Worm (Caenorhabditis elegans) whole organism, late embryonic: ENCODE measurements around the gene C14B9.8.

ENCODE experiments used
- Y22D7AL.16 ChIP-seq: sonication (generic microtip); optimal IDR thresholded peaks from 2 replicates; lab custom pipeline; 2016; ENCODE audit warnings: missing genetic modification characterization, missing compliant biosample characterization
- ama-1 ChIP-seq: fragments of 150-350 bp; optimal IDR thresholded peaks from 2 replicates; lab custom pipeline; 2014
- ceh-14 ChIP-seq: sonication (generic microtip); optimal IDR thresholded peaks from 2 replicates; lab custom pipeline; 2016; ENCODE audit warnings: missing genotype, missing genetic modification characterization, missing compliant biosample characterization
- ceh-18 ChIP-seq: sonication (generic microtip); optimal IDR thresholded peaks from 2 replicates; lab custom pipeline; 2016; ENCODE audit warnings: missing genetic modification characterization, missing compliant biosample characterization
- ceh-19 ChIP-seq: fragments of 200-800 bp; sonication (Bioruptor generic); optimal IDR thresholded peaks from 2 replicates; lab custom pipeline; 2018; ENCODE audit warnings: mild to moderate bottlenecking, missing genetic modification characterization, missing compliant biosample characterization
- ceh-2 ChIP-seq: sonication (generic microtip); optimal IDR thresholded peaks from 2 replicates; lab custom pipeline; 2016; ENCODE audit warnings: missing genotype, missing genetic modification characterization, missing compliant biosample characterization
- ceh-22 ChIP-seq: sonication (generic microtip); optimal IDR thresholded peaks from 2 replicates; lab custom pipeline; 2017; ENCODE audit warnings: missing biosample characterization, missing genetic modification characterization
- ceh-30 ChIP-seq: fragments of 150-350 bp; optimal IDR thresholded peaks from 2 replicates; lab custom pipeline; 2014; ENCODE audit warnings: missing biosample characterization, missing genetic modification characterization
- ceh-34 ChIP-seq: sonication (generic microtip); optimal IDR thresholded peaks from 2 replicates; lab custom pipeline; 2016; ENCODE audit warnings: mild to moderate bottlenecking, missing genetic modification characterization, missing compliant biosample characterization
- ceh-45 ChIP-seq: fragments of 200-800 bp; sonication (Bioruptor generic); IDR thresholded peaks from 2 replicates; pipeline ENCODE4 v1.3.6; 2022; ENCODE audit warnings: missing genetic modification reagents, missing genetic modification characterization, missing compliant biosample characterization
- ceh-6 ChIP-seq: fragments of 200-800 bp; sonication (Bioruptor generic); optimal IDR thresholded peaks from 2 replicates; lab custom pipeline; 2018; ENCODE audit warnings: mild to moderate bottlenecking, missing genetic modification characterization, missing compliant biosample characterization
- ceh-9 ChIP-seq: sonication (generic microtip); optimal IDR thresholded peaks from 2 replicates; lab custom pipeline; 2016; ENCODE audit warnings: mild to moderate bottlenecking, missing genetic modification characterization, inconsistent platforms, missing compliant biosample characterization
- ets-4 ChIP-seq: sonication (generic microtip); optimal IDR thresholded peaks from 2 replicates; lab custom pipeline; 2016; ENCODE audit warnings: missing genetic modification characterization, missing compliant biosample characterization
- eyg-1 ChIP-seq: sonication (generic microtip); optimal IDR thresholded peaks from 2 replicates; lab custom pipeline; 2016; ENCODE audit warnings: missing genotype, missing genetic modification characterization, missing compliant biosample characterization
- fax-1 ChIP-seq: sonication (generic microtip); optimal IDR thresholded peaks from 2 replicates; lab custom pipeline; 2016; ENCODE audit warnings: missing genotype, missing genetic modification characterization, missing compliant biosample characterization
- hlh-15 ChIP-seq: sonication (generic microtip); optimal IDR thresholded peaks from 2 replicates; lab custom pipeline; 2016; ENCODE audit warnings: missing genetic modification characterization, missing compliant biosample characterization
- hlh-6 ChIP-seq: sonication (generic microtip); optimal IDR thresholded peaks from 2 replicates; lab custom pipeline; 2016; ENCODE audit warnings: missing genotype, missing genetic modification characterization, missing compliant biosample characterization
- hlh-8 ChIP-seq: sonication (generic microtip); optimal IDR thresholded peaks from 2 replicates; lab custom pipeline; 2016; ENCODE audit warnings: missing genotype, missing genetic modification characterization, missing compliant biosample characterization
- lim-6 ChIP-seq: sonication (generic microtip); optimal IDR thresholded peaks from 2 replicates; lab custom pipeline; 2016; ENCODE audit warnings: missing genetic modification characterization, missing compliant biosample characterization
- lin-11 ChIP-seq: fragments of 200-800 bp; sonication (Bioruptor generic); optimal IDR thresholded peaks from 2 replicates; lab custom pipeline; 2018; ENCODE audit warnings: mild to moderate bottlenecking, missing genetic modification characterization, missing compliant biosample characterization
- nhr-11 ChIP-seq: fragments of 150-350 bp; optimal IDR thresholded peaks from 2 replicates; lab custom pipeline; 2014; ENCODE audit warnings: missing biosample characterization, missing genetic modification characterization
- odd-2 ChIP-seq: sonication (generic microtip); optimal IDR thresholded peaks from 2 replicates; lab custom pipeline; 2017; ENCODE audit warnings: antibody characterized with exemption, mild to moderate bottlenecking, missing genetic modification characterization, missing compliant biosample characterization
- pha-4 ChIP-seq: fragments of 150-350 bp; optimal IDR thresholded peaks from 2 replicates; lab custom pipeline; 2018; ENCODE audit warnings: missing biosample characterization, missing genetic modification reagents, missing genetic modification characterization
- ref-2 ChIP-seq: sonication (generic microtip); optimal IDR thresholded peaks from 2 replicates; lab custom pipeline; 2016; ENCODE audit warnings: missing genetic modification characterization, missing compliant biosample characterization
- rnt-1 ChIP-seq: sonication (generic microtip); optimal IDR thresholded peaks from 2 replicates; lab custom pipeline; 2016; ENCODE audit warnings: missing genetic modification characterization, missing compliant biosample characterization
- sdc-2 ChIP-seq: sonication (generic microtip); optimal IDR thresholded peaks from 2 replicates; lab custom pipeline; 2016; ENCODE audit warnings: missing genotype, missing genetic modification characterization, missing compliant biosample characterization
- sox-2 ChIP-seq: fragments of 200-800 bp; sonication (Bioruptor generic); IDR thresholded peaks from 2 replicates; pipeline ENCODE4 v1.3.6; 2022; ENCODE audit warnings: missing genetic modification reagents, missing genetic modification characterization, missing compliant biosample characterization
- sox-4 ChIP-seq: sonication (generic microtip); optimal IDR thresholded peaks from 2 replicates; lab custom pipeline; 2017; ENCODE audit warnings: mild to moderate bottlenecking, missing genetic modification characterization, inconsistent platforms, missing compliant biosample characterization
- syd-9 ChIP-seq: sonication (generic microtip); optimal IDR thresholded peaks from 2 replicates; lab custom pipeline; 2016; ENCODE audit warnings: mild to moderate bottlenecking, missing genetic modification characterization, moderate library complexity, missing compliant biosample characterization
- unc-42 ChIP-seq: sonication (generic microtip); optimal IDR thresholded peaks from 2 replicates; lab custom pipeline; 2016; ENCODE audit warnings: missing genotype, missing genetic modification characterization, missing compliant biosample characterization
- unc-55 ChIP-seq: sonication (generic microtip); optimal IDR thresholded peaks from 2 replicates; lab custom pipeline; 2017; ENCODE audit warnings: missing biosample characterization, missing genetic modification reagents, missing genetic modification characterization
- zip-5 ChIP-seq: sonication (generic microtip); optimal IDR thresholded peaks from 2 replicates; lab custom pipeline; 2016; ENCODE audit warnings: missing genetic modification characterization, missing compliant biosample characterization
- ztf-16 ChIP-seq: sonication (generic microtip); optimal IDR thresholded peaks from 2 replicates; lab custom pipeline; 2017; ENCODE audit warnings: missing genetic modification characterization, missing compliant biosample characterization

Gene C14B9.8

DNA sequence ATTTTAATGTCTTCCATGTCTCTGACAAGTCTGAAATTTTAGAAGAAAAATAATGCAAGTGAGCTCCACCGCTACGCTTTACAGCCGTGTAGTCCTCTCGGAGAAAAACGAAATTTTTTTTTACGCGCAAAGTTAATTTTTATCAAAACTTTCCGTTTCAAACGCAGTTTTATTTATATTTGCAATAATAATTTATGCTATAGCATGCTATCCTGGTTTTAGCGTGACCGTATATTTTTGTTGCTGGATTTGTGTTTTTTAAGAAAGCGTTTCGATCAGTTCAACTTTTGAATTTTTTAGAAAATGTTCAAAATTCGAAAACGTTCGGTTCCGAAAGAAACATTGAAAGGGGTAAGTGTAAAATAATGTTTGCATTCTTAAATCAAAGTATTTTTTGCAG lies 47.3 kb upstream of the C14B9.8 start, which contains the start of gene C50C3.1:
Gene C50C3.1, plus strand, starts transcription at position 301 of the 400 bp plus-strand sequence.
- no peak for TF ChIP-seq hlh-8 (tag; lab: Kevin White, UChicago)

DNA sequence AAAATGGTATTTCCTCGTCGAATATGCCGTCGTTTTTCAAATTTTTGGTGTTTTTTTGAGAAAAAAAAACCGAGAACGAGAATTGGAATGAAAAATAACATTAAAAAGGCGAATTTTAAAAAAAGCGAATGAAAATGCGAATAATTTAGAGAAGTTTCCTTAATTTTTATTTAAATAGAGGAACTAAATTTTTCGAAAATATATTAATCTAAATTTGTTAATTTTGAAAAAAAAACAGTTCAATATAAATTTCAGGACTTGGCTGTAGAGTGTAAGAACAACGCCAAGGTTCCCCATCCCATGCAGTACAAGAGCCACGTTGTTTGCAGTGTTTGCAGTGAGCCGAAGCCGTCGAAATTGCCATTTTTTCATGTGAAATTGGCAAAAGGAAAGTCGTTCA lies 46.1 kb upstream of the C14B9.8 start, which contains the start of gene C50C3.19:
Gene C50C3.19, plus strand, starts transcription at position 301 of the 400 bp plus-strand sequence.
- no peak for TF ChIP-seq ceh-34 (tag; lab: Kevin White, UChicago)
- TF ChIP-seq ref-2, result no peak
- TF ChIP-seq unc-55 (GFP tag; lab: Kevin White, UChicago), result no peak
- no peak for TF ChIP-seq ceh-14 (tag; lab: Kevin White, UChicago)
- TF ChIP-seq ets-4 (tag; lab: Kevin White, UChicago), result no peak
- no peak for TF ChIP-seq fax-1
- no peak for TF ChIP-seq hlh-8 (tag; lab: Kevin White, UChicago)
- no peak for TF ChIP-seq odd-2 (tag; lab: Kevin White, UChicago)
- TF ChIP-seq hlh-6 (tag; lab: Kevin White, UChicago), result no peak
- no peak for TF ChIP-seq lin-11 (tag; lab: Kevin White, UChicago)
- no peak for TF ChIP-seq syd-9 (tag; lab: Kevin White, UChicago)
- TF ChIP-seq sdc-2 (tag; lab: Kevin White, UChicago), result no peak
- no peak for TF ChIP-seq ceh-19

DNA sequence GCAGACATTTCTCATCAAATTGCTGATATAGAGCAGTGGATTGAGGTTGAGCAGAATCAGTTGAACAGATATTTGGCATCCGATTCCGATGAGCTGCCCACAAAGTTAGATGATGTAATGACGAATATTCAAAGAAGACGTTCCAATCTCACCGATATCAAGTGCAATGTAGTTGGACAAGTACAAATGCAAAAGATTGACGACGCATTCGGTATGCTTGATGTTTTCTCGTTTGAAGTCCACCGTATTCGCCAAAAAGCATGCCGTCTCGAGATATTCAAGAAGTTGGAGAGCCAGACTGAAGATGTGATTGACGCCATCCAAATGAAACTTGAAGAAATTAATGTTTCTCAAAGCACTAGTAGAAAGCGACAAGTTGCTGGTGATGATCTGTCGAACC lies 40.7 kb upstream of the C14B9.8 start:
- TF ChIP-seq ets-4 (tag; lab: Kevin White, UChicago), result no peak
- no peak for TF ChIP-seq ceh-45 (GFP tag; lab: Robert Waterston, UW)
- TF ChIP-seq syd-9 (tag; lab: Kevin White, UChicago), result no peak
- TF ChIP-seq nhr-11, result no peak
- TF ChIP-seq hlh-15 (tag; lab: Kevin White, UChicago), result no peak
- TF ChIP-seq ceh-6, result no peak

DNA sequence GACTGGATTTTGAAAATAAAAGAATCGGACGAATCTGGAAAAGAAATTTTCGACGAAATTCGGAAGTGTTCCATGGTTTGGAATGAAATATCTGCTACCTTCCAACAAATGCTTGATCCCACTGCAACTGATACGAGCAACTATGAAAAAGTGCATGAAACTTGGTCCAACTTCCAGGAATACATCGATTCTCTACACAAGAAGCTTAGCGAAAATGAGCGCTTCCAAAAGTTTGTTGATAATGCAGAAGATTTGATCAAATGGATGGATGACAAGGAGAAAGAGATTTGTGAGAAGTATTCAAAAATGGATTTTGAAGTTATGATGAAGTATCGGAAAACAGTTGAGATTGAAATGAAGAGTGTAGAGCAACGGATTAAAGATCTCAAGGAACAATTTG lies 38.1 kb upstream of the C14B9.8 start:
- no peak for TF ChIP-seq ceh-30 (tag; lab: Kevin White, UChicago)
- TF ChIP-seq ceh-14 (tag; lab: Kevin White, UChicago), result no peak
- TF ChIP-seq unc-55 (GFP tag; lab: Kevin White, UChicago), result no peak
- no peak for TF ChIP-seq ceh-18 (tag; lab: Kevin White, UChicago)
- no peak for TF ChIP-seq pha-4
- no peak for TF ChIP-seq ama-1
- TF ChIP-seq ztf-16, result no peak
- TF ChIP-seq rnt-1 (tag; lab: Kevin White, UChicago), result no peak
- TF ChIP-seq syd-9 (tag; lab: Kevin White, UChicago), result no peak
- TF ChIP-seq zip-5 (tag; lab: Kevin White, UChicago), result no peak
- no peak for TF ChIP-seq ceh-6
- no peak for TF ChIP-seq ceh-2 (tag; lab: Kevin White, UChicago)
- TF ChIP-seq unc-42 (tag; lab: Kevin White, UChicago), result no peak
- no peak for TF ChIP-seq lin-11 (tag; lab: Kevin White, UChicago)
- no peak for TF ChIP-seq ceh-19
- TF ChIP-seq ceh-34 (tag; lab: Kevin White, UChicago), result no peak
- TF ChIP-seq ceh-45 (GFP tag; lab: Robert Waterston, UW), result no peak
- no peak for TF ChIP-seq hlh-8 (tag; lab: Kevin White, UChicago)
- TF ChIP-seq sox-4 (tag; lab: Kevin White, UChicago), result no peak
- TF ChIP-seq, all 69 proteins: peak for 0

DNA sequence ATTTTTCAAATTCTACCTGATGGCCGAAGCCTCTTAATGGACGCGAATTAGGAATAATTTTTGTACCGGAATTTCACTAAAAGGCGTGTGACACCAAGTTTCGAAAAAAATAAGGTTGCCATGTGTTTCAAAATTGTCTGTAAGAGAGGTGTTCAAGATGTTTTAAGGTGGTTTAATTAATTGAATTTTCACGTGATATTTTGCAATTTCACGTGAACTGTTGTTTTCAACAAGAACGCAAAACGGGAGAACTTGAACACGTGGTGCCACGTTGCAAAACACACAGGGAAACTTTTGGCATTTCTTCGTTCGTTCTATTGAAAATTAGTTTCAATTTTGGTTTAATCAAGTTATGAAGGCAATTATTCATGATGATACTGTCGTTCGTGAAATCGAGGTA lies 37.2 kb upstream of the C14B9.8 start, which contains the start of gene spc-2:
Gene spc-2, plus strand, starts transcription at position 301 of the 400 bp plus-strand sequence.
- TF ChIP-seq lin-11 (tag; lab: Kevin White, UChicago) (no peak), ceh-9 (tag; lab: Kevin White, UChicago) (no peak), lim-6 (tag; lab: Kevin White, UChicago) (no peak), ceh-18 (tag; lab: Kevin White, UChicago) (no peak), eyg-1 (tag; lab: Kevin White, UChicago) (no peak), unc-42 (tag; lab: Kevin White, UChicago) (no peak), sox-2 (GFP tag; lab: Robert Waterston, UW) (no peak), Y22D7AL.16 (tag; lab: Kevin White, UChicago) (no peak), ceh-22 (tag; lab: Kevin White, UChicago) (no peak)
